Fruit fly (Drosophila melanogaster): ENCODE measurements around the gene sstn.
A peak's percentile ranks its signal among the peaks of the same experiment; 100 is the strongest.

Gene sstn

dm6 chr3L:15143638-15144600 lies 49.4 kb upstream of the sstn start, which contains the start of the genes CG32147 and Pex3 (continued):
- TF ChIP-seq CG16863 (GFP tag; optimal IDR thresholded peaks at IDR 0.05) (no peak), gsb (GFP tag; IDR thresholded peaks at IDR 0.05) (no peak), zen (tag; optimal IDR thresholded peaks at IDR 0.05) (no peak), CG14014 (GFP tag; IDR thresholded peaks at IDR 0.05) (no peak), CG8765 (GFP tag; IDR thresholded peaks at IDR 0.05) (no peak), Mes4 (GFP tag; optimal IDR thresholded peaks at IDR 0.05) (no peak), CG17912 (GFP tag; optimal IDR thresholded peaks at IDR 0.05) (no peak), Scr (GFP tag; IDR thresholded peaks at IDR 0.05; ENCODE audit: partially characterized antibody) (no peak; the same call in 1 of the 2 replicates), nerfin-1 (tag; optimal IDR thresholded peaks at IDR 0.05) (peak; percentile 3), CG6765 (GFP tag; optimal IDR thresholded peaks at IDR 0.05) (no peak), insv (GFP tag; optimal IDR thresholded peaks at IDR 0.05) (no peak), CG33213 (GFP tag; optimal IDR thresholded peaks at IDR 0.05) (no peak), CG12219 (GFP tag; optimal IDR thresholded peaks at IDR 0.05) (no peak), Hsf (GFP tag; optimal IDR thresholded peaks at IDR 0.05) (no peak), CG6272 (GFP tag; IDR thresholded peaks at IDR 0.05) (no peak), CG8359 (GFP tag; optimal IDR thresholded peaks at IDR 0.05; ENCODE audit: borderline replicate concordance) (no peak), Chrac-16 (GFP tag; optimal IDR thresholded peaks at IDR 0.05) (no peak), CG13296 (GFP tag; optimal IDR thresholded peaks at IDR 0.05) (no peak), trem (tag; optimal IDR thresholded peaks at IDR 0.05) (peak; percentile 66), sd (tag; optimal IDR thresholded peaks at IDR 0.05) (peak; percentile 83), CG2129 (GFP tag; IDR thresholded peaks at IDR 0.05; ENCODE audit: partially characterized antibody) (no peak), amos (GFP tag; IDR thresholded peaks at IDR 0.05; ENCODE audit: partially characterized antibody) (no peak; the same call in 1 of the 2 replicates), fd3F (GFP tag; optimal IDR thresholded peaks at IDR 0.05) (no peak), slou (GFP tag; optimal IDR thresholded peaks at IDR 0.05) (no peak), stc (GFP tag; IDR thresholded peaks at IDR 0.05) (no peak), tio (GFP tag; optimal IDR thresholded peaks at IDR 0.05) (no peak), jing (GFP tag; optimal IDR thresholded peaks at IDR 0.05) (no peak), kay (GFP tag; optimal IDR thresholded peaks at IDR 0.05) (peak; percentile 70), CG10147 (GFP tag; optimal IDR thresholded peaks at IDR 0.05) (peak; percentile 42), Xbp1 (GFP tag; optimal IDR thresholded peaks at IDR 0.05) (peak; percentile 17), CG14965 (GFP tag; optimal IDR thresholded peaks at IDR 0.05; ENCODE audit: borderline replicate concordance) (no peak), CG2202 (tag; optimal IDR thresholded peaks at IDR 0.05) (no peak), yki (optimal IDR thresholded peaks at IDR 0.05) (no peak), Trl (optimal IDR thresholded peaks at IDR 0.05) (no peak), Trl (GFP tag; optimal IDR thresholded peaks at IDR 0.05) (no peak), twi (tag; optimal IDR thresholded peaks at IDR 0.05) (peak; percentile 17), oc (tag; optimal IDR thresholded peaks at IDR 0.05) (no peak), so (GFP tag; IDR thresholded peaks at IDR 0.05) (no peak), CG1832 (GFP tag; optimal IDR thresholded peaks at IDR 0.05) (no peak), corto (GFP tag; optimal IDR thresholded peaks at IDR 0.05) (no peak), CG17568 (GFP tag; optimal IDR thresholded peaks at IDR 0.05) (no peak), CG6254 (GFP tag; optimal IDR thresholded peaks at IDR 0.05) (peak; percentile 12), Six4 (GFP tag; optimal IDR thresholded peaks at IDR 0.05) (no peak), lmd (GFP tag; IDR thresholded peaks at IDR 0.05) (no peak), CG33557 (GFP tag; optimal IDR thresholded peaks at IDR 0.05) (no peak), abd-A (tag; optimal IDR thresholded peaks at IDR 0.05) (no peak), eve (GFP tag; optimal IDR thresholded peaks at IDR 0.05) (no peak), CG13894 (tag; optimal IDR thresholded peaks at IDR 0.05) (no peak), sim (GFP tag; IDR thresholded peaks at IDR 0.05) (no peak)
